Fruit fly (Drosophila melanogaster) whole organism, wandering third instar larva: ENCODE data around the gene Arl6IP1.

ENCODE experiments used
- Abd-B ChIP-seq: fragments of >200 bp; optimal IDR thresholded peaks from 2 replicates; lab custom pipeline; 2017; ENCODE audit warnings: missing biosample characterization, missing genetic modification characterization
- HLH106 ChIP-seq: fragments of 200-800 bp; optimal IDR thresholded peaks from 3 replicates; lab custom pipeline; 2019; ENCODE audit warnings: missing biosample characterization, mild to moderate bottlenecking, missing genetic modification characterization, moderate library complexity
- OdsH ChIP-seq: fragments of 200-800 bp; sonication (Bioruptor generic); optimal IDR thresholded peaks from 2 replicates; lab custom pipeline; 2016; ENCODE audit warnings: missing biosample characterization, mild to moderate bottlenecking, missing genetic modification characterization
- Vsx2 ChIP-seq: fragments of 200-300, 225-300 bp; sonication (Bioruptor generic); optimal IDR thresholded peaks from 2 replicates; lab custom pipeline; 2018; ENCODE audit warnings: missing biosample characterization, missing genetic modification characterization; ENCODE audit not compliant: partially characterized antibody
- h ChIP-seq: fragments of 200-800 bp; sonication (Bioruptor generic); optimal IDR thresholded peaks from 3 replicates; lab custom pipeline; 2016; ENCODE audit warnings: missing biosample characterization, mild to moderate bottlenecking, missing genetic modification characterization
- jim ChIP-seq: fragments of 175-275, 200-325 bp; sonication (Bioruptor generic); optimal IDR thresholded peaks from 2 replicates; lab custom pipeline; 2016; ENCODE audit warnings: missing biosample characterization, mild to moderate bottlenecking, missing genetic modification characterization
- sage ChIP-seq: fragments of 200-800 bp; sonication (Bioruptor generic); optimal IDR thresholded peaks from 2 replicates; lab custom pipeline; 2016; ENCODE audit warnings: missing biosample characterization, mild to moderate bottlenecking, missing genetic modification characterization
- tai ChIP-seq: sonication (Bioruptor generic); optimal IDR thresholded peaks from 2 replicates; lab custom pipeline; 2016; ENCODE audit warnings: missing biosample characterization, missing genetic modification characterization

- TF ChIP-seq Abd-B (GFP tag; lab: Kevin White, UChicago) (no peak), OdsH (GFP tag; lab: Kevin White, UChicago) (no peak), sage (GFP tag; lab: Kevin White, UChicago) (no peak), h (GFP tag; lab: Kevin White, UChicago) (no peak), tai (GFP tag; lab: Kevin White, UChicago) (no peak), Vsx2 (GFP tag; lab: Kevin White, UChicago) (no peak), HLH106 (tag; lab: Kevin White, UChicago) (no peak), jim (GFP tag; lab: Kevin White, UChicago) (no peak)
Measured at dm6 chr3R:16672213-16672706, 28.9 kb downstream of the Arl6IP1 start.
